Worm (Caenorhabditis elegans): Measurements from ENCODE around the gene Y116A8B.1.

Y116A8B.1 gene

DNA sequence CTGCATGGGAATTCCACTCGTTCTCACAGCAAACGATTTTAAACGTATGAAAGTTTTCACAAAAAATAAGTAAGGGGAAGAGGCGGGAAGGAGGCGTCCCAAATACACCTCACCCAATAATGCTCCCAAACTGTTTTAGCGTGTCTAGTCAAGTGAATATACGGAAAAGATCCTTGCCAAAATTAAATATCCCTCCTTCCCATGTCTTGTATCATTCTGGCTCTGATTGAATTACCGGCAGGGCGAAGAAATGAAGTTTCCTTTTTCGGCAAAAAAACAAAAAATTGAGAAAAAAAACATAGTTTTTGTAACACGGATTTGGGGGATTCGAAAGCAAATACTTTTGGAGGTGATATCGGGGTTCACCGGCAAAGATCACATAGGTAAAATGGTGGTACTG lies 22.8 kb downstream of the Y116A8B.1 start:
- TF ChIP-seq tbx-11 (GFP tag; IDR thresholded peaks at IDR 0.05) (no peak), aly-1 (tag; optimal IDR thresholded peaks at IDR 0.05) (no peak), tra-4 (tag; optimal IDR thresholded peaks at IDR 0.05) (no peak), ceh-13 (GFP tag; optimal IDR thresholded peaks at IDR 0.05) (no peak), scrt-1 (GFP tag; IDR thresholded peaks at IDR 0.05) (no peak), ama-1 (optimal IDR thresholded peaks at IDR 0.05) (no peak), B0310.2 (tag; optimal IDR thresholded peaks at IDR 0.05) (no peak), hnd-1 (tag; optimal IDR thresholded peaks at IDR 0.05) (no peak), flt-1 (GFP tag; IDR thresholded peaks at IDR 0.05) (no peak), hmg-4 (GFP tag; optimal IDR thresholded peaks at IDR 0.05) (no peak), ets-7 (tag; optimal IDR thresholded peaks at IDR 0.05) (no peak), ceh-36 (tag; optimal IDR thresholded peaks at IDR 0.05) (no peak), F13C5.2 (tag; optimal IDR thresholded peaks at IDR 0.05) (no peak), hmbx-1 (tag; optimal IDR thresholded peaks at IDR 0.05) (no peak), pes-1 (GFP tag; IDR thresholded peaks at IDR 0.05) (no peak), sea-1 (GFP tag; conservative IDR thresholded peaks at IDR 0.05) (no peak)

DNA sequence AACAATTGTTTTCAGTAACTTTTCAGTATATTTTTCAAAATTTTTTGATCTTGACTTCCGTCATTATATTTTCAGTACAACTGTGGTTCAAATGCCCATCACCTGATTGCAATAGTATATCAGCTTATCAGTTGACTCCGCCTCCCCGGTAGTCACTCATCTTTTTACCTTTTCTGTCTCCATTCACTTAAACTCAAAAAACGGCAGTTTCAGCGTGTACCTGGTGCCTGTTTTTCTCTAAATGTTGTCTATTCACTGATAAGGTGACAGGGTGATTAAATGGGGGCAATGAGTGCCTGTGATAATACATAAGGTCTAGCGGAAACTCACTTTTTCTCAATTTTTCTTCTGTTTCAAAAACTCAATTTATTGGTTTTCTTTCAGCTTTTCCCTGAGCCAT lies 29.1 kb downstream of the Y116A8B.1 start, which contains the start of gene ZK550.2:
Gene ZK550.2 (plus strand): TSS at position 385 of the 400 bp plus-strand sequence.
- TF ChIP-seq ets-7 (tag; optimal IDR thresholded peaks at IDR 0.05) (no peak), ama-1 (optimal IDR thresholded peaks at IDR 0.05) (no peak), hmg-4 (GFP tag; optimal IDR thresholded peaks at IDR 0.05) (no peak), B0310.2 (tag; optimal IDR thresholded peaks at IDR 0.05) (no peak), tbx-11 (GFP tag; IDR thresholded peaks at IDR 0.05) (no peak), ceh-36 (tag; optimal IDR thresholded peaks at IDR 0.05) (no peak), tra-4 (tag; optimal IDR thresholded peaks at IDR 0.05) (no peak), hnd-1 (tag; optimal IDR thresholded peaks at IDR 0.05) (no peak)

DNA sequence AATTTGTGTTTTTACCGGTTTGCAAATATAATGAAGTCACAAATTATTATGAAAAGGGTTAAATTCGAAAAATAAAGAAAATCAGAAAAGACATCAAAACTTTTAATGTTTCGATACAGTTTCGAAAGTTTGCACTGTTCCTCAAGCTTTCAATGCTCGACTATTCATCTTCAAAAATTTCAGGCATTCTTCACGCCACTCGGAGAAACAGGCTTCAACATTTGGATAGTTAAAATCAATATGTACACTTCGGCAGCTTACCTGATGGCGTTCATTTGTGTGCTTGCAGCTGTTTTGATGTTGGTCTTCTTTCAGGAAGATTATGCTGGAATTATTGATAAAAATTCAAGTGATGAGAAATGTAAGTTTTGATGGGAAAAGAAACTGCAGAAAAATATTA lies 31.0 kb downstream of the Y116A8B.1 start:
- TF ChIP-seq pes-1 (GFP tag; IDR thresholded peaks at IDR 0.05) (no peak), ceh-13 (GFP tag; optimal IDR thresholded peaks at IDR 0.05) (no peak), B0310.2 (tag; optimal IDR thresholded peaks at IDR 0.05) (no peak), ceh-36 (tag; optimal IDR thresholded peaks at IDR 0.05) (no peak)

DNA sequence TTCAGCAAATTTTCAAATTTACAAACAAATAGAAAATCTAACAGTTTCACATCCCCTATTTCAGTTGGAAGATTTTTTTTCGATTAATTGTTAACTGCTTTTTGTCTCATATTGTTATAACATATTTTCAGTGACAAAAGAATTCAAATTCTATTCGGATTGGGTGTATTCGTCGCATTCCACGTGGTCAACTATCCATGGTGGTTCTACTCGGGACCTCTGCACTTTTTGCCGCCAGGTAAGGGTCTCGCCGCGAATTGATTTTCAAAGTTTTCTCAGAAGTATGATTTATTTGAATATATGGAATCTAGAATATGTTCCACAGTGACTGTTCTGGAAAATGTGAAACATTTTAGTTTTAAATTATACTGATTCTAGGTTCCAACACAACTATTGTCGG lies 32.4 kb downstream of the Y116A8B.1 start:
- TF ChIP-seq ceh-13 (GFP tag; optimal IDR thresholded peaks at IDR 0.05), result no peak
- no peak for TF ChIP-seq hmg-4 (GFP tag; optimal IDR thresholded peaks at IDR 0.05)
- no peak for TF ChIP-seq pes-1 (GFP tag; IDR thresholded peaks at IDR 0.05)
- no peak for TF ChIP-seq tbx-37 (GFP tag; conservative IDR thresholded peaks at IDR 0.05)
- TF ChIP-seq ceh-36 (tag; optimal IDR thresholded peaks at IDR 0.05), result no peak
- no peak for TF ChIP-seq tbx-11 (GFP tag; IDR thresholded peaks at IDR 0.05)
- no peak for TF ChIP-seq tra-4 (tag; optimal IDR thresholded peaks at IDR 0.05)
- TF ChIP-seq flt-1 (GFP tag; IDR thresholded peaks at IDR 0.05), result no peak
- TF ChIP-seq ets-7 (tag; optimal IDR thresholded peaks at IDR 0.05), result no peak
- TF ChIP-seq hmbx-1 (tag; optimal IDR thresholded peaks at IDR 0.05), result no peak
- TF ChIP-seq sea-1 (GFP tag; conservative IDR thresholded peaks at IDR 0.05), result no peak

DNA sequence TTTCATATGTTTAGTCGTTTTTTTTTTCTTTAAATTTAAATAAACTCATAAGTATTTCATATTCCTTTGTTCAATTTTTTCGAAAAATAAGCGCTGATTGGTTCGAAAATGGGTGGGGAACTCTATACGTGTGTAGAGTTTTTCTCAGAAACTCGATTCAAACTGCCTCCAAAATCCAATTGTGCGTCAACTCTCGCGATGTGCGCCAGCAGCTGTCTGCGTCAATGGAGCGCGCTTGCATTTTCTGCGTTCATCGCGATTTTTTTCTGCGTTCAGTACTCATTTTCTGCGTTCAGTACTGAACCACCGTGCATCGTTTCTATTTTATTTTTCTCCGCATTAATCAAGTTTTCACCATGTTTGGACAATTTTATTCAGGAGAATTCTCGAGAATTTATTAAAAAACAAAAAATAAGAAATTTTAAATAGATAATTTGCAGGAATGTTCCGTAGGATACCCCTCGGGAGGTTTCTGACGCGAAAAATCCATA lies 33.6 kb downstream of the Y116A8B.1 start, which contains the start of gene eelo-2:
Gene eelo-2 (plus strand): TSS at position 441 of the 491 bp plus-strand sequence.
- 0 out of 2 replicates have a peak, but pooled peaks have one; percentile 36 for TF ChIP-seq flt-1 (GFP tag; IDR thresholded peaks at IDR 0.05)
- peak; percentile 89 for TF ChIP-seq hmg-4 (GFP tag; optimal IDR thresholded peaks at IDR 0.05)
- TF ChIP-seq scrt-1 (GFP tag; IDR thresholded peaks at IDR 0.05), result 0 out of 2 replicates have a peak, but pooled peaks have one; percentile 31
- no peak for TF ChIP-seq ama-1 (optimal IDR thresholded peaks at IDR 0.05)
- TF ChIP-seq B0310.2 (tag; optimal IDR thresholded peaks at IDR 0.05), result no peak
- no peak for TF ChIP-seq hmbx-1 (tag; optimal IDR thresholded peaks at IDR 0.05)
- no peak for TF ChIP-seq tra-4 (tag; optimal IDR thresholded peaks at IDR 0.05)
- TF ChIP-seq tbx-11 (GFP tag; IDR thresholded peaks at IDR 0.05), result no peak
- peak; percentile 72 for TF ChIP-seq pes-1 (GFP tag; IDR thresholded peaks at IDR 0.05)
- peak; percentile 92 for TF ChIP-seq F13C5.2 (tag; optimal IDR thresholded peaks at IDR 0.05)
- no peak for TF ChIP-seq ceh-13 (GFP tag; optimal IDR thresholded peaks at IDR 0.05)
- no peak for TF ChIP-seq aly-1 (tag; optimal IDR thresholded peaks at IDR 0.05)
- TF ChIP-seq tbx-37 (GFP tag; conservative IDR thresholded peaks at IDR 0.05), result peak; percentile 50; the same call in 1 of the 2 replicates
- no peak for TF ChIP-seq sea-1 (GFP tag; conservative IDR thresholded peaks at IDR 0.05)
- no peak for TF ChIP-seq ets-7 (tag; optimal IDR thresholded peaks at IDR 0.05)
- TF ChIP-seq hnd-1 (tag; optimal IDR thresholded peaks at IDR 0.05), result peak; percentile 22
- TF ChIP-seq ceh-36 (tag; optimal IDR thresholded peaks at IDR 0.05), result peak; percentile 5

DNA sequence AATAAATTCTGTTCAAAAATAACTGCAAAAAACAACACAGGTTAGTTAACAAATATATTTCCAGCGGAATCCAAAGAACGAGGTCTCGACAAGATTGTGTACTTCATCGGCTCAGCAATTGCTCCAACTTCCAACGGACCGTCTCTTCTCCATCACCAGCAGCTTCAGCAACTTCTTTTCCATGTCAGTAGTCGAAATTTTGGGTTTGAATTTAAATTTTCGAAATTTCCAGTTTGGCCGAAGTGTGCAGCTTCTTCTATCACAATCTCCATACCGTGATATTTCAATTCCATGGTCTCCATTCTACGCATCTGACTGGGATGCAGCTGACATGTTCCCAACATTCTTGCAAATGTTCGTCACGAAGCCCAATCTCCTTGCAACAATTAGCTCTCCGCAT lies 37.3 kb downstream of the Y116A8B.1 start:
- TF ChIP-seq hmbx-1 (tag; optimal IDR thresholded peaks at IDR 0.05) (no peak), flt-1 (GFP tag; IDR thresholded peaks at IDR 0.05) (no peak), scrt-1 (GFP tag; IDR thresholded peaks at IDR 0.05) (no peak), sea-1 (GFP tag; conservative IDR thresholded peaks at IDR 0.05) (no peak), hnd-1 (tag; optimal IDR thresholded peaks at IDR 0.05) (no peak), ceh-13 (GFP tag; optimal IDR thresholded peaks at IDR 0.05) (no peak)

DNA sequence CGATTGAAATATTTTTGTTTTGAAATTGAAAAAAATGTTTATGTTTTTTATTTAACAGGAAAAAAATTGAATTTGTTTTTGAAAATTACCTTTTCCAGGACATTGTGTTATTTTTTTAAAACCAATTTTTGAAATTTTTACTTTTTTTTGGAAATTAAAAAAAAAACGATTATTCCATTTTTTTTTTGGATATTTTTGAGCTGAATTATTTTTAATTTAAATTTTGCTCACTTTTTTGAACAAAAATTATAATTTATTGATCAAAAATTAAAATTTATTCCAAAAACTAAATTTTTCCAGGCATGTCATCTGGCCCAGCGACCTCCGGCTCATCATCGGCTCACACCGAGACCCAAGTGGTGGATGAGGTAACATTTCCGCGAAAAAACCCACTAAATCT lies 38.9 kb downstream of the Y116A8B.1 start, which contains the start of gene gtf-2E1:
Gene gtf-2E1 (plus strand): TSS at position 301 of the 400 bp plus-strand sequence.
- TF ChIP-seq B0310.2 (tag; optimal IDR thresholded peaks at IDR 0.05), result no peak
- TF ChIP-seq tra-4 (tag; optimal IDR thresholded peaks at IDR 0.05), result no peak
- TF ChIP-seq hmbx-1 (tag; optimal IDR thresholded peaks at IDR 0.05), result no peak
- no peak for TF ChIP-seq tbx-11 (GFP tag; IDR thresholded peaks at IDR 0.05)
- TF ChIP-seq F13C5.2 (tag; optimal IDR thresholded peaks at IDR 0.05), result no peak
- no peak for TF ChIP-seq hmg-4 (GFP tag; optimal IDR thresholded peaks at IDR 0.05)
- no peak for TF ChIP-seq flt-1 (GFP tag; IDR thresholded peaks at IDR 0.05)
- no peak for TF ChIP-seq ceh-36 (tag; optimal IDR thresholded peaks at IDR 0.05)
- no peak for TF ChIP-seq ets-7 (tag; optimal IDR thresholded peaks at IDR 0.05)
- TF ChIP-seq sea-1 (GFP tag; conservative IDR thresholded peaks at IDR 0.05), result no peak
- no peak for TF ChIP-seq scrt-1 (GFP tag; IDR thresholded peaks at IDR 0.05)
- no peak for TF ChIP-seq tbx-37 (GFP tag; conservative IDR thresholded peaks at IDR 0.05)
- no peak for TF ChIP-seq hnd-1 (tag; optimal IDR thresholded peaks at IDR 0.05)
- no peak for TF ChIP-seq aly-1 (tag; optimal IDR thresholded peaks at IDR 0.05)

All from whole organism, early embryonic.